Fruit fly (Drosophila melanogaster) whole organism, wandering third instar larva: ENCODE results near the gene Kmn1.

ENCODE experiments used
- Abd-B ChIP-seq: fragments of >200 bp; optimal IDR thresholded peaks from 2 replicates; lab custom pipeline; 2017; ENCODE audit warnings: missing biosample characterization, missing genetic modification characterization
- CG9705 ChIP-seq: fragments of 200-800 bp; sonication (Bioruptor generic); optimal IDR thresholded peaks from 2 replicates; lab custom pipeline; 2018; ENCODE audit warnings: missing biosample characterization, mild to moderate bottlenecking, missing genetic modification characterization
- CrebA ChIP-seq: fragments of 200-800 bp; sonication (Bioruptor generic); optimal IDR thresholded peaks from 2 replicates; lab custom pipeline; 2016; ENCODE audit warnings: missing biosample characterization, mild to moderate bottlenecking, missing genetic modification characterization, borderline replicate concordance
- GATAd ChIP-seq: sonication (Bioruptor generic); optimal IDR thresholded peaks from 2 replicates; lab custom pipeline; 2016; ENCODE audit warnings: missing biosample characterization, missing genetic modification characterization
- HLH106 ChIP-seq: fragments of 200-800 bp; optimal IDR thresholded peaks from 3 replicates; lab custom pipeline; 2019; ENCODE audit warnings: missing biosample characterization, mild to moderate bottlenecking, missing genetic modification characterization, moderate library complexity
- Hr83 ChIP-seq: fragments of 200-300 bp; sonication (Bioruptor generic); optimal IDR thresholded peaks from 2 replicates; lab custom pipeline; 2016; ENCODE audit warnings: missing biosample characterization, mild to moderate bottlenecking, missing genetic modification characterization, moderate library complexity; ENCODE audit not compliant: poor library complexity, severe bottlenecking
- Jra ChIP-seq: sonication (Bioruptor generic); optimal IDR thresholded peaks from 2 replicates; lab custom pipeline; 2016; ENCODE audit warnings: missing biosample characterization, missing genetic modification characterization
- N ChIP-seq: fragments of >200 bp; optimal IDR thresholded peaks from 2 replicates; lab custom pipeline; 2018; ENCODE audit warnings: missing biosample characterization, missing external identifiers, missing genetic modification characterization
- OdsH ChIP-seq: fragments of 200-800 bp; sonication (Bioruptor generic); optimal IDR thresholded peaks from 2 replicates; lab custom pipeline; 2016; ENCODE audit warnings: missing biosample characterization, mild to moderate bottlenecking, missing genetic modification characterization
- Sp1 ChIP-seq: fragments of 200-800 bp; sonication (Bioruptor generic); optimal IDR thresholded peaks from 3 replicates; lab custom pipeline; 2019; ENCODE audit warnings: missing biosample characterization, mild to moderate bottlenecking, missing genetic modification characterization, moderate library complexity
- Vsx2 ChIP-seq: fragments of 200-300, 225-300 bp; sonication (Bioruptor generic); optimal IDR thresholded peaks from 2 replicates; lab custom pipeline; 2018; ENCODE audit warnings: missing biosample characterization, missing genetic modification characterization; ENCODE audit not compliant: partially characterized antibody
- br ChIP-seq: fragments of 200-800 bp; sonication (Bioruptor generic); optimal IDR thresholded peaks from 2 replicates; lab custom pipeline; 2016; ENCODE audit warnings: missing biosample characterization, missing genetic modification characterization
- dl ChIP-seq, 2 experiments: fragments of 175-275, 200-275 bp in 1 of 2; fragments of 200-275 bp in 1 of 2; sonication (Bioruptor generic); optimal IDR thresholded peaks; lab custom pipeline; 2018; ENCODE audit warnings: mild to moderate bottlenecking in 2 of 2, missing biosample characterization in 2 of 2, missing genetic modification characterization in 2 of 2, moderate library complexity in 2 of 2; ENCODE audit not compliant: partially characterized antibody in 2 of 2, insufficient read depth in 1 of 2
- dsf ChIP-seq: sonication (Bioruptor generic); optimal IDR thresholded peaks from 2 replicates; lab custom pipeline; 2016; ENCODE audit warnings: missing biosample characterization, missing genetic modification characterization, borderline replicate concordance
- ey ChIP-seq: fragments of 200-800 bp; sonication (Bioruptor generic); optimal IDR thresholded peaks from 2 replicates; lab custom pipeline; 2016; ENCODE audit warnings: missing biosample characterization, missing genetic modification characterization
- foxo ChIP-seq, 2 experiments: fragments of 200-800 bp; sonication (Bioruptor generic); optimal IDR thresholded peaks; 2 replicates in 1 of 2; 3 replicates in 1 of 2; lab custom pipeline; 2016 to 2017; ENCODE audit warnings: missing biosample characterization in 2 of 2, missing genetic modification characterization in 2 of 2
- fru ChIP-seq: fragments of 200-800 bp; sonication (Bioruptor generic); optimal IDR thresholded peaks from 3 replicates; lab custom pipeline; 2016; ENCODE audit warnings: missing biosample characterization, mild to moderate bottlenecking, missing genetic modification characterization
- h ChIP-seq: fragments of 200-800 bp; sonication (Bioruptor generic); optimal IDR thresholded peaks from 3 replicates; lab custom pipeline; 2016; ENCODE audit warnings: missing biosample characterization, mild to moderate bottlenecking, missing genetic modification characterization
- psq ChIP-seq: fragments of 200-800 bp; sonication (Bioruptor generic); optimal IDR thresholded peaks from 3 replicates; lab custom pipeline; 2017; ENCODE audit warnings: missing biosample characterization, mild to moderate bottlenecking, missing genetic modification characterization, moderate library complexity
- rgr ChIP-seq: fragments of 200-800 bp; sonication (Bioruptor generic); optimal IDR thresholded peaks from 3 replicates; lab custom pipeline; 2016; ENCODE audit warnings: missing biosample characterization, mild to moderate bottlenecking, missing genetic modification characterization
- sv ChIP-seq: fragments of 200-800 bp; sonication (Bioruptor generic); optimal IDR thresholded peaks from 3 replicates; lab custom pipeline; 2016; ENCODE audit warnings: missing biosample characterization, missing genetic modification characterization
- tai ChIP-seq: sonication (Bioruptor generic); optimal IDR thresholded peaks from 2 replicates; lab custom pipeline; 2016; ENCODE audit warnings: missing biosample characterization, missing genetic modification characterization
- woc ChIP-seq: sonication (Bioruptor generic); optimal IDR thresholded peaks from 2 replicates; lab custom pipeline; 2016; ENCODE audit warnings: missing biosample characterization, mild to moderate bottlenecking, missing genetic modification characterization

The Kmn1 gene

DNA sequence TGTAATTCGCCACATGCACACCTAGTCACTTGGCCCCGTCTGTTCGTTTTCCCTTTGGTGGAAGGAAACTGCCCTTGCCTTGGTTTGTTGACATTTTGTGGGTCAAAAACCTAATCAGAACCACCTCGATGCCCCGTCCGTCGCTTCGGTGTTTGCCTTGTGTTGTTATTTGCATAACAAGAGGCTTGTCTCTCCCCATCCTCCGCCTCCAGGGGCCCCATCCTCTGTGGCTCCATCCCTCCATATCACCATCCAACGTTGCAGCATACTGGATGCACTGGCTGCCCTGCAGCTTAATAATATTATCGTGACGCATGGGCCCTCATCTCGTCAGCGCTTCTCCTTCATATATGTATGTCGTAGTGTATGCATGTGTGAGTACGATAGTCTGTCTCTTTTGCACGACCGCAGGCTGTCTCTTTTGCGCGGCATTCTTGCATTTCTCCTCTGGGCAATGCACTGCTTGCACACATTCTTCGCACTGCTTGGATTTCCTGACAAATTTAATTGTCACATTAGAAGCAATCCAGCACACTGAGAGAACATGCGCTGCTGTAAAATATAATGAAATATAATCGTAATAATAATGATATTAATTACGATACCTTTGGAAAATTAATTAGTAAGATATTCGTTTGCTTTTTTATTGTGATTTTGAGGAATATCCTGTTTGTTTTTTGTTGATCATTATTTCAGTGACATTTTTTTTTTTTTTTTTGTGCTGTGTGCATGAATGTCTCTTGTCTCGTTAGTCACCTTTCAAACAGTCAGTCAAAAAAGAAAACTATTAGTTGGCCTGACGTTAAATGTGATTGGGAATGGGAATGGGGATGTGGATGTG, 27.9 kb downstream of the Kmn1 start:
- peak; percentile 2 for TF ChIP-seq psq (GFP tag; lab: Kevin White, UChicago)
- peak; percentile 18 for TF ChIP-seq Jra (GFP tag; lab: Kevin White, UChicago)
- TF ChIP-seq OdsH (GFP tag; lab: Kevin White, UChicago), result no peak

DNA sequence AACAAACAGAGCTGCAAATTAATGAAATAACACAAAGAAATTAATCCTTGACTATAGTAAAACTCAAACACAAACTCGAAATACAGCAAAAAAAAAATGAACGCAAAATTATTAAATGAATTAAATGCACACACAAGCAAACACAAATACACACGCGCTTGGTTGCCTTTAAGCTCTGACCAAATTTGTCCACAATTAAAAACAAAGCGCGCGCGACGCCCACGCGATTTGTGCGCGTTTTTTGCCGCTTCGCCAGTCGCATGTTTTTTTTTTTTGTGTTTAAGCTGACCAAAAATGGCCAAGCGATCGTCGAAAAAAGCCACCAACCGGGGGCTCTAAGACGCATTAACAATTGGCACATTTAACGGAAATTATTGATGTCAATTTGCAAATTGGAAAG, 28.9 kb downstream of the Kmn1 start:
- no peak for TF ChIP-seq fru (GFP tag; lab: Kevin White, UChicago)
- no peak for TF ChIP-seq GATAd (GFP tag; lab: Kevin White, UChicago)
- no peak for TF ChIP-seq Jra (GFP tag; lab: Kevin White, UChicago)
- TF ChIP-seq, all 38 proteins: peak for 0

DNA sequence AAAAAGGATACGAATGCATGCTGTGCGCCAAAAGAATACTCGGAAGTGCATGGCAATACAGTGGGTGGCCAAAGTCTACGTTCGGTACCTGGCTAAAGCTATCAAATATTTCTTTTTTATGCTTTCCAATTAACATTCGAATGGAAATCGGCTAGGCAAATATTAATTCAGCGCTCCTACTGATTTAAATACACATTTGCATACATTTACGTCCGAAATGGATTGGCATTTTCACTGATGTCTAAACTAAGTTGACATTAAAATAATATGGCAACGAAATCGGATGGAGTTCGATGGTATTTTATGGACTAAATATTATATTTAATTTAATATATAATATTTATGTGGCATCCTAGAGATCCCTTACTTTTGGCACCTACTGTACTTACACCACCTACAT, 29.7 kb downstream of the Kmn1 start:
- TF ChIP-seq dsf (GFP tag; lab: Kevin White, UChicago) (no peak), HLH106 (tag; lab: Kevin White, UChicago) (peak; percentile 12)
- TF ChIP-seq, all 38 proteins: peak for 1

DNA sequence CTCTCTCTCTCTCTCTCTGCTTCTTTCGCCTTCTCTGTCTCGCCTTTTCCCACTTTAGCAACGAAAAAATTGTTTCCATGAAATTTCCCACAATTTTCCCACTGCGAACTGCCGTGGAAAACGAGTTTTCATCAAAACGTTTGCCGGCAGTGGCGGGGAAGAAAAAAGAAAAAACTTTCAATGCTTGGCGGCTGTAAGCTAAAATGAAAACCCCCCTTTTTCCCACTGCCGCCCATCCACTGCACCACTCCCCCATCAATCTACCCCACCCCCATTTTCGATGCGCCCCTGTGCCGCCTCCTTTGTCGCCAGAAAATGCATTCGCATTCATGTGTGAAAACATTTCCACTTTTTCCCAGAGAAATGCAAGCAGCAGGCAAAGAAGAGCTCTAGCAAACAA, 41.0 kb downstream of the Kmn1 start:
- TF ChIP-seq br (GFP tag; lab: Kevin White, UChicago) (no peak), rgr (GFP tag; lab: Kevin White, UChicago) (no peak), Jra (GFP tag; lab: Kevin White, UChicago) (no peak), Hr83 (GFP tag; lab: Kevin White, UChicago) (no peak), Vsx2 (GFP tag; lab: Kevin White, UChicago) (no peak), dl (GFP tag; optimal IDR thresholded peaks at IDR 0.05; lab: Kevin White, UChicago; ENCODE audit: insufficient read depth in 1 of 2, partially characterized antibody in 2 of 2) (no peak), ey (GFP tag; lab: Kevin White, UChicago) (no peak), woc (GFP tag; lab: Kevin White, UChicago) (no peak), CrebA (GFP tag; lab: Kevin White, UChicago) (no peak), Abd-B (no peak)

DNA sequence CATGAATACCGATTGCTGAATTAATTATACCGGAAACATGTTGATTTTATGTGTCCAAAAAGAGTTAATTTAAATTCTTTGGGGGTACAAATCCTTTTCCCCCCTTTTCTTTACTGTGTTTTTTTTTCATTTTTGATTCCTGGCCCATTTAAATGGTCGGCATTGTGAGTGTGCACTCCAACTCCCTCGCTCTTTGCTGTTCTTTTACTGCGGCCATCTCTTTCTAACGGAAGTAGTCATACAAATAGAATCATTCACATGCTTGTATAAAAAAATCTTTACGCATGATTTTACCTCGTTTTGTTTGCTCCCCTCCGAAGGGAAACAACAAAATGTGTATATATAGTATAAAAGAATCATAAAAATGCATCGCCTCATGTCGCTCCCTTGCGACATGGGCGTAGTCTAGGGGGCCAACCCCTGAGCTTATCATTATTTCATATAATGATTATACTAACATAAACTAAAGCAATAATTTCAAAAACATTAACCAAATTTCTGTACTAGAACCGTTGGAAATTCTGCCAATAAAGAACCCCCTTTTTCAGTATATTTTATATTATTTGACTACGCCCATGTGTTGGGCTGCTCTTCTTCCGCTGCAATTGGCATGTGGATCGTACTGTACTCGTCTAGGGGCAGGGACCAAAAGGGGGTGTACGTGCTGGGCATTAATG, 44.1 kb downstream of the Kmn1 start:
- TF ChIP-seq ey (GFP tag; lab: Kevin White, UChicago), result peak; percentile 4
- peak; percentile 40 for TF ChIP-seq fru (GFP tag; lab: Kevin White, UChicago)
- TF ChIP-seq tai (GFP tag; lab: Kevin White, UChicago), result no peak
- TF ChIP-seq HLH106 (tag; lab: Kevin White, UChicago), result peak; percentile 49
- TF ChIP-seq sv (GFP tag; lab: Kevin White, UChicago), result peak; percentile 57
- TF ChIP-seq foxo (GFP tag; optimal IDR thresholded peaks at IDR 0.05; lab: Kevin White, UChicago), result peak in 1 of 2 experiments; percentile 47
- TF ChIP-seq h (GFP tag; lab: Kevin White, UChicago), result peak; percentile 53
- peak; percentile 0 for TF ChIP-seq CG9705
- peak; percentile 34 for TF ChIP-seq Sp1 (GFP tag; lab: Kevin White, UChicago)
- peak; percentile 3 for TF ChIP-seq OdsH (GFP tag; lab: Kevin White, UChicago)
- TF ChIP-seq CrebA (GFP tag; lab: Kevin White, UChicago), result no peak
- TF ChIP-seq rgr (GFP tag; lab: Kevin White, UChicago), result peak; percentile 27
- TF ChIP-seq psq (GFP tag; lab: Kevin White, UChicago), result peak; percentile 8
- TF ChIP-seq N (GFP tag; lab: Kevin White, UChicago), result no peak

DNA sequence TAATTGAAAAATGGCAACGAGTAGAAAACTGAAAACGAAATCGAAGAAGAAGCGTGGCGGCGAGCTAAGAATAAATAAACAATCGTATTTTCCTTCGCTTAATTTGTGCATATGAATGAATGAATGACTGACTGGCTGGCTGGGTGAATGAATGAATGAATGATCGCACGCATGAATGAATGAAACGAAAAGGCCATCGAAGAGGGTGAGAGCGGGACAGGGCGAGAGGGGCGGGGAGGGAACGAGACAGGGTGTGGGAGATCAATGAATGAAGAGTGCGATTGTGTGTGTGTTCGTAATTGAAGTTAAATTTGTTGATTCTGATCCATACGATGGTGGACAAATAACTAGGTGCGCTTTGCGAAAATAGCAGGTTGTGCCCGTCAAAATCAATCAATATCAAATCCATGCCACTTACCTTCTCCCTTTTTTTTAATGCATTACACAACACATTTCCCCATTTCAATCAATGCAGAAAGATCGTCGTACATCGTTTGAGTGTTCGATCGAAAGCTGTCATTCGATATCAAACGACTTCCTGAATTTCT, 45.1 kb downstream of the Kmn1 start:
- TF ChIP-seq h (GFP tag; lab: Kevin White, UChicago) (no peak), Vsx2 (GFP tag; lab: Kevin White, UChicago) (peak; percentile 35)
